Worm (Caenorhabditis elegans) whole organism, young adult: Measurements from ENCODE around the gene C04E6.12.
A peak's percentile ranks its signal among the peaks of the same experiment; 100 is the strongest.

Experiments
- B0035.1 ChIP-seq: sonication (generic microtip); optimal IDR thresholded peaks from 2 replicates; lab custom pipeline; 2016; ENCODE audit warnings: missing genetic modification characterization, mild to moderate bottlenecking, missing compliant biosample characterization, missing genotype, missing genetic modification reagents
- B0261.1 ChIP-seq: sonication (generic microtip); optimal IDR thresholded peaks from 2 replicates; lab custom pipeline; 2016; ENCODE audit warnings: mild to moderate bottlenecking, missing genetic modification characterization, moderate library complexity, missing compliant biosample characterization
- D2030.7 ChIP-seq: fragments of 200-800 bp; sonication (Bioruptor generic); IDR thresholded peaks from 2 replicates; pipeline ENCODE4 v1.3.6; 2022; ENCODE audit warnings: missing genetic modification reagents, missing genetic modification characterization, missing compliant biosample characterization
- F10E7.11 ChIP-seq: sonication (generic microtip); optimal IDR thresholded peaks from 2 replicates; lab custom pipeline; 2017; ENCODE audit warnings: mild to moderate bottlenecking, missing genetic modification characterization, moderate library complexity, missing compliant biosample characterization
- F23B12.7 ChIP-seq: sonication (generic microtip); optimal IDR thresholded peaks from 2 replicates; lab custom pipeline; 2017; ENCODE audit warnings: missing genetic modification characterization, mild to moderate bottlenecking, missing compliant biosample characterization, antibody characterized with exemption, moderate library complexity; ENCODE audit not compliant: insufficient read depth
- K11D2.4 ChIP-seq: fragments of 200-800 bp; sonication (Bioruptor generic); IDR thresholded peaks from 2 replicates; pipeline ENCODE4 v1.3.6; 2022; ENCODE audit warnings: missing genetic modification reagents, missing genetic modification characterization, missing compliant biosample characterization
- K12H6.12 ChIP-seq: fragments of 200-800 bp; sonication (Bioruptor generic); optimal IDR thresholded peaks from 2 replicates; lab custom pipeline; 2018; ENCODE audit warnings: mild to moderate bottlenecking, missing genetic modification characterization, missing compliant biosample characterization
- T26A5.8 ChIP-seq: sonication (generic microtip); optimal IDR thresholded peaks from 2 replicates; lab custom pipeline; 2016; ENCODE audit warnings: missing genetic modification characterization, missing compliant biosample characterization
- ZK185.1 ChIP-seq: sonication (generic microtip); optimal IDR thresholded peaks from 2 replicates; lab custom pipeline; 2016; ENCODE audit warnings: mild to moderate bottlenecking, missing genetic modification characterization, missing compliant biosample characterization; ENCODE audit not compliant: poor library complexity, severe bottlenecking
- ama-1 ChIP-seq, 3 experiments: fragments of 150-350 bp in 1 of 3; sonication (generic microtip) in 2 of 3; optimal IDR thresholded peaks; 2 replicates each; lab custom pipeline; 2014 to 2018; ENCODE audit warnings: missing biosample characterization in 2 of 3, missing genetic modification characterization in 2 of 3, missing genetic modification reagents in 2 of 3
- aptf-3 ChIP-seq: fragments of 200-800 bp; sonication (Bioruptor generic); IDR thresholded peaks from 2 replicates; pipeline ENCODE4 v1.3.6; 2022; ENCODE audit warnings: missing genetic modification characterization, missing compliant biosample characterization
- attf-3 ChIP-seq: fragments of 200-800 bp; sonication (Bioruptor generic); conservative IDR thresholded peaks from 2 replicates; pipeline ENCODE4 v1.3.6; 2022; ENCODE audit warnings: missing genetic modification reagents, missing genetic modification characterization, missing compliant biosample characterization
- bed-2 ChIP-seq: fragments of 200-800 bp; sonication (Bioruptor generic); IDR thresholded peaks from 2 replicates; pipeline ENCODE4 v1.3.6; 2022; ENCODE audit warnings: missing genetic modification reagents, missing genetic modification characterization, missing compliant biosample characterization
- ceh-27 ChIP-seq: fragments of 200-800 bp; sonication (Bioruptor generic); optimal IDR thresholded peaks from 2 replicates; lab custom pipeline; 2018; ENCODE audit warnings: mild to moderate bottlenecking, missing genetic modification characterization, moderate library complexity, missing compliant biosample characterization
- ceh-91 ChIP-seq: fragments of 200-800 bp; sonication (Bioruptor generic); IDR thresholded peaks from 2 replicates; pipeline ENCODE4 v1.3.6; 2022; ENCODE audit warnings: missing genetic modification reagents, missing genetic modification characterization, missing compliant biosample characterization
- chd-7 ChIP-seq: sonication (generic microtip); optimal IDR thresholded peaks from 2 replicates; lab custom pipeline; 2016; ENCODE audit warnings: mild to moderate bottlenecking, missing genetic modification characterization, moderate library complexity, missing compliant biosample characterization
- dox-1 ChIP-seq: fragments of 200-800 bp; sonication (Bioruptor generic); IDR thresholded peaks from 2 replicates; pipeline ENCODE4 v1.3.6; 2022; ENCODE audit warnings: missing genetic modification reagents, missing genetic modification characterization, missing compliant biosample characterization
- dpff-1 ChIP-seq: sonication (generic microtip); optimal IDR thresholded peaks from 2 replicates; lab custom pipeline; 2017; ENCODE audit warnings: mild to moderate bottlenecking, missing genetic modification characterization, missing compliant biosample characterization
- fkh-3 ChIP-seq: sonication (generic microtip); optimal IDR thresholded peaks from 2 replicates; lab custom pipeline; 2016; ENCODE audit warnings: mild to moderate bottlenecking, missing genetic modification characterization, missing compliant biosample characterization
- hlh-26 ChIP-seq: fragments of 200-800 bp; sonication (Bioruptor generic); conservative IDR thresholded peaks from 2 replicates; pipeline ENCODE4 v1.3.6; 2022; ENCODE audit warnings: missing genetic modification reagents, missing genetic modification characterization, missing compliant biosample characterization
- hmg-1.2 ChIP-seq: fragments of 200-800 bp; sonication (Bioruptor generic); IDR thresholded peaks from 2 replicates; pipeline ENCODE4 v1.3.6; 2022; ENCODE audit warnings: missing genetic modification reagents, missing genetic modification characterization, missing compliant biosample characterization
- hrde-1 ChIP-seq: sonication (generic microtip); optimal IDR thresholded peaks from 2 replicates; lab custom pipeline; 2016; ENCODE audit warnings: missing genetic modification characterization, mild to moderate bottlenecking, missing compliant biosample characterization, moderate library complexity, missing genotype, missing genetic modification reagents, borderline replicate concordance
- let-526 ChIP-seq: fragments of 200-800 bp; sonication (Bioruptor generic); IDR thresholded peaks from 2 replicates; pipeline ENCODE4 v1.3.6; 2022; ENCODE audit warnings: missing genetic modification reagents, missing genetic modification characterization, missing compliant biosample characterization
- lin-35 ChIP-seq, 3 experiments: fragments of 150-350 bp in 2 of 3; sonication (generic microtip) in 1 of 3; optimal IDR thresholded peaks; 2 replicates each; lab custom pipeline; 2014 to 2018; ENCODE audit warnings: missing biosample characterization in 3 of 3, missing genetic modification characterization in 3 of 3, missing genetic modification reagents in 3 of 3
- lir-1 ChIP-seq: fragments of 200-800 bp; sonication (Bioruptor generic); conservative IDR thresholded peaks from 2 replicates; pipeline ENCODE4 v1.3.6; 2022; ENCODE audit warnings: missing genetic modification reagents, missing genetic modification characterization, missing compliant biosample characterization
- madf-10 ChIP-seq: sonication (generic microtip); optimal IDR thresholded peaks from 2 replicates; lab custom pipeline; 2016; ENCODE audit warnings: mild to moderate bottlenecking, missing genetic modification characterization, missing compliant biosample characterization
- madf-3 ChIP-seq: fragments of 200-800 bp; sonication (Bioruptor generic); IDR thresholded peaks from 2 replicates; pipeline ENCODE4 v1.3.6; 2022; ENCODE audit warnings: missing genetic modification reagents, missing genetic modification characterization, missing compliant biosample characterization
- madf-6 ChIP-seq: fragments of 200-800 bp; sonication (Bioruptor generic); IDR thresholded peaks from 2 replicates; pipeline ENCODE4 v1.3.6; 2022; ENCODE audit warnings: missing genetic modification reagents, missing genetic modification characterization, missing compliant biosample characterization
- mel-28 ChIP-seq: sonication (generic microtip); optimal IDR thresholded peaks from 2 replicates; lab custom pipeline; 2016; ENCODE audit warnings: borderline replicate concordance, mild to moderate bottlenecking, missing genetic modification characterization, missing compliant biosample characterization
- mes-4 ChIP-seq: sonication (generic microtip); optimal IDR thresholded peaks from 2 replicates; lab custom pipeline; 2016; ENCODE audit warnings: missing genotype, missing genetic modification characterization, missing compliant biosample characterization
- nfyb-1 ChIP-seq: fragments of 200-800 bp; sonication (Bioruptor generic); IDR thresholded peaks from 2 replicates; pipeline ENCODE4 v1.3.6; 2022; ENCODE audit warnings: missing genetic modification reagents, missing genetic modification characterization, missing compliant biosample characterization
- nhr-27 ChIP-seq: fragments of 200-800 bp; sonication (Bioruptor generic); optimal IDR thresholded peaks from 2 replicates; lab custom pipeline; 2018; ENCODE audit warnings: mild to moderate bottlenecking, missing genetic modification characterization, moderate library complexity, missing compliant biosample characterization
- nhr-80 ChIP-seq: sonication (generic microtip); optimal IDR thresholded peaks from 2 replicates; lab custom pipeline; 2016; ENCODE audit warnings: missing genetic modification characterization, missing compliant biosample characterization
- pbrm-1 ChIP-seq: fragments of 200-800 bp; sonication (Bioruptor generic); IDR thresholded peaks from 2 replicates; pipeline ENCODE4 v1.3.6; 2022; ENCODE audit warnings: missing genetic modification reagents, missing genetic modification characterization, missing compliant biosample characterization
- rec-8 ChIP-seq, 2 experiments: sonication (generic microtip); optimal IDR thresholded peaks; 2 replicates each; lab custom pipeline; 2016; ENCODE audit warnings: mild to moderate bottlenecking in 2 of 2, missing genetic modification characterization in 2 of 2, missing genetic modification reagents in 2 of 2, missing genotype in 2 of 2, missing biosample characterization in 1 of 2, missing compliant biosample characterization in 1 of 2, moderate library complexity in 1 of 2
- snpc-3.4 ChIP-seq: sonication (generic microtip); optimal IDR thresholded peaks from 2 replicates; lab custom pipeline; 2017; ENCODE audit warnings: missing genetic modification characterization, mild to moderate bottlenecking, missing compliant biosample characterization, antibody characterized with exemption, moderate library complexity, missing genotype, missing genetic modification reagents
- snpc-4 ChIP-seq, 5 experiments: fragments of 150-350 bp in 1 of 5; sonication (generic microtip) in 4 of 5; optimal IDR thresholded peaks; 2 replicates each; lab custom pipeline; 2014 to 2018; ENCODE audit warnings: missing genetic modification characterization in 5 of 5, missing biosample characterization in 3 of 5, antibody characterized with exemption in 2 of 5, mild to moderate bottlenecking in 2 of 5, missing compliant biosample characterization in 2 of 5, missing genotype in 2 of 5, moderate library complexity in 2 of 5, missing genetic modification reagents in 1 of 5
- zfh-2 ChIP-seq: fragments of 200-800 bp; sonication (Bioruptor generic); conservative IDR thresholded peaks from 2 replicates; pipeline ENCODE4 v1.3.6; 2022; ENCODE audit warnings: missing genetic modification reagents, missing genetic modification characterization, missing compliant biosample characterization
- zim-3 ChIP-seq: sonication (generic microtip); optimal IDR thresholded peaks from 2 replicates; lab custom pipeline; 2017; ENCODE audit warnings: mild to moderate bottlenecking, missing genetic modification characterization, moderate library complexity, missing compliant biosample characterization
- ztf-3 ChIP-seq: fragments of 200-800 bp; sonication (Bioruptor generic); optimal IDR thresholded peaks from 2 replicates; lab custom pipeline; 2018; ENCODE audit warnings: mild to moderate bottlenecking, missing genetic modification characterization, missing compliant biosample characterization
- ztf-6 ChIP-seq: fragments of 200-800 bp; sonication (Bioruptor generic); IDR thresholded peaks from 2 replicates; pipeline ENCODE4 v1.3.6; 2022; ENCODE audit warnings: missing genetic modification reagents, missing genetic modification characterization, missing compliant biosample characterization

The C04E6.12 gene

DNA sequence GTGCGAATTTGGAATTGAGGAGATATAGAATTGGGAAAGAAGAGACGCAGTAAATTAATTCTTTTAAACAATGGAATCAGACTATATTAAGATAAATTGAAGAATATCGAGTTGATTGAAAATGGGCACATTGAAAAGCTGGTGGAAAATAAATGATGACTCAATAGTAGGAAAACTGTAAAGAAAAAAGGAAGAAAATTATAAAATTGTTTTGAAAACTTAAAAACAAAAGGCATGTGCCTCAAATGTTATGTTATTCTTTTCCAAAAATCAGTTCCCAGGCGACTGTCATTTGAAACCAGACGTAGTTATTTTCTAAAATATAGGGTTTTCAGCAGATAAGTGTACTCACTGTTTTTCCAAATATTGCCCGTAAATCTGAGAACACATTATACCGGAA lies at the start of gene C04E6.12:
Gene C04E6.12, minus strand, starts transcription at position 101 of the 400 bp plus-strand sequence.
- TF ChIP-seq D2030.7 (GFP tag; lab: Robert Waterston, UW) (no peak), nhr-27 (tag; lab: Kevin White, UChicago) (no peak), zfh-2 (GFP tag; lab: Robert Waterston, UW) (no peak), attf-3 (no peak), mes-4 (tag; lab: Kevin White, UChicago) (no peak), ztf-6 (GFP tag; lab: Robert Waterston, UW) (no peak), aptf-3 (GFP tag; lab: Robert Waterston, UW) (no peak), rec-8 (tag; optimal IDR thresholded peaks at IDR 0.05; lab: Kevin White, UChicago) (no peak), nhr-80 (tag; lab: Kevin White, UChicago) (no peak), B0261.1 (no peak)

DNA sequence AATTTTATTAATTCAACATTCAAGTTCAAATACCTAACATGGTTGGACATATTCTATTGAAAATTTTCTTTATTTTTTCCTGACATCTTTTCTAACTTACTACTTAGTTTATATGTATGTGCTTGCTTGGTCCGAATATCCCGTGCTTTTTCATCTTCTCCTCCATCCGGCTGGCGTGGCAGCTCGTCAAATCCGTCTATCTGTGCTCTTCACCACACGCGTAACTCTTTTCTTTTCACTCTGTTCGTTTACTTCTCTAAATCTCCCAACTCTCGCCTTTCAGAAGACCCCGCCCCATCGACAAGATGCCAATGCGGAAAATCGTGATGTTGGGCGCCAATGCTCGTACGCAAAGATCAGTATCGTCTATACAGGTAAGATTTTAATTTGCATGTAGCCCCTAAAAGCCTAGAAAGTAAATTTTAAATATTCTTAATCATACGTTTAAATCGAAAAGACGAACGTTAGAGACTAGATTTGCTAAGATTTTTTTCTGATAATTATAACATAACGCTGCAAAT lies 44.9 kb upstream of the C04E6.12 start:
- TF ChIP-seq dpff-1 (tag; lab: Kevin White, UChicago) (no peak), lin-35 (GFP tag; optimal IDR thresholded peaks at IDR 0.05; lab: Kevin White, UChicago) (peak in 1 of 3 experiments; percentile 18), hlh-26 (GFP tag; lab: Robert Waterston, UW) (no peak), T26A5.8 (tag; lab: Kevin White, UChicago) (no peak), zim-3 (tag; lab: Kevin White, UChicago) (no peak), F10E7.11 (tag; lab: Kevin White, UChicago) (no peak), chd-7 (no peak), ceh-91 (GFP tag; lab: Robert Waterston, UW) (no peak), K12H6.12 (tag; lab: Kevin White, UChicago) (peak; percentile 13), F23B12.7 (no peak)

DNA sequence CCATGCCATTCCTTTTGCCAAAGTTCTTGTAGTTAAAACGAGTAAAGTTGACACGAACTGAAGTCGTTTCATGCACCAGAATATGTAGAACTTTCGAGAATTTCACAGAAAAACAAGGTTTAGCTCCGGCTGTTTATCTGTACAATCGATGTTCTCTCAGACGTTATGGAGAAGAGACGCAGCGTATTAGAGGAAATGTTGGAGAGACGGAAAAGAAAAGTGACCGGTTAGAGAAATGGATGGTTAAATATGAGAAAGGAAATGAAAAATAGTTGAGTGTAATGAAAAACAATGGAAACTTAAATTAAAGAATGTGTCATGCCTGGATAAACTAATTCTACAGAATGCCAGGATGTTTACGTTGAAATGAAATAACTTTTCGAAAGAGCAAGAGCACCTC lies 43.9 kb upstream of the C04E6.12 start, which contains the start of gene pcm-1:
Gene pcm-1, minus strand, starts transcription at position 187 of the 400 bp plus-strand sequence.
- no peak for TF ChIP-seq nhr-80 (tag; lab: Kevin White, UChicago)
- no peak for TF ChIP-seq lir-1
- TF ChIP-seq let-526 (GFP tag; lab: Robert Waterston, UW) = no peak
- TF ChIP-seq hmg-1.2 (GFP tag; lab: Robert Waterston, UW) = peak; percentile 45; the same call in 1 of the 2 replicates
- TF ChIP-seq ama-1 (optimal IDR thresholded peaks at IDR 0.05; lab: Kevin White, UChicago) = no peak
- TF ChIP-seq ama-1 (GFP tag; optimal IDR thresholded peaks at IDR 0.05; lab: Kevin White, UChicago) = no peak
- no peak for TF ChIP-seq snpc-4 (GFP tag; optimal IDR thresholded peaks at IDR 0.05; lab: Kevin White, UChicago)
- no peak for TF ChIP-seq snpc-4 (tag; optimal IDR thresholded peaks at IDR 0.05; lab: Kevin White, UChicago)
- TF ChIP-seq bed-2 (GFP tag; lab: Robert Waterston, UW) = no peak
- TF ChIP-seq fkh-3 (tag; lab: Kevin White, UChicago) = no peak
- no peak for TF ChIP-seq ztf-6 (GFP tag; lab: Robert Waterston, UW)
- TF ChIP-seq hrde-1 = no peak
- TF ChIP-seq K11D2.4 (GFP tag; lab: Robert Waterston, UW) = no peak
- peak; percentile 33 for TF ChIP-seq K12H6.12 (tag; lab: Kevin White, UChicago)
- TF ChIP-seq, all 124 proteins: peak for 2

DNA sequence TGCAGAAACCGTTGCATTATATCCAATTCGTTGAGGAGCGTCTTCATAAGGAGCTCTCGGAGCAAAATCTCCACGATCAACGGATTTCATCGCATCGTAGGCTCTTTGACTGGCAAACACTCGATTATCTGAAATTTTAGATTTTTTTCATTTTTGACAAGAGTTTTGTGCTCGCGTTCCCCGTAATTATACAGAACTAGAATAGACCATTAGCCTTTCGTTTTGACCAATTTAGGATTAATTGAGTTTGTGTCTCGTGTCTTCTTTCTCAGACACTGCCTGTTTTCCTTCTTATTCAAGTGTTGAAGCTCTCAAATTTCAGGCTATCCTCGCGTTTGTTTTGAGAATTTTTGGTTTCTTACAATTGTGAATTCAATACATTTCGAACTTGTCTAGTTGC lies 43.3 kb upstream of the C04E6.12 start:
- TF ChIP-seq ZK185.1 (no peak), nfyb-1 (GFP tag; lab: Robert Waterston, UW) (no peak), pbrm-1 (GFP tag; lab: Robert Waterston, UW) (no peak), ceh-27 (GFP tag; lab: Kevin White, UChicago) (no peak), snpc-3.4 (tag; lab: Kevin White, UChicago) (no peak), D2030.7 (GFP tag; lab: Robert Waterston, UW) (no peak), mel-28 (tag; lab: Kevin White, UChicago) (no peak), B0035.1 (tag; lab: Kevin White, UChicago) (no peak), madf-3 (GFP tag; lab: Robert Waterston, UW) (no peak), dox-1 (GFP tag; lab: Robert Waterston, UW) (no peak), madf-6 (GFP tag; lab: Robert Waterston, UW) (no peak), ztf-3 (GFP tag; lab: Kevin White, UChicago) (no peak), madf-10 (tag; lab: Kevin White, UChicago) (no peak), K11D2.4 (GFP tag; lab: Robert Waterston, UW) (no peak)
